Fruit fly (Drosophila melanogaster): ENCODE results near the gene Srp54.

Gene Srp54

dm6 chr2L:9887856-9888269, 24.8 kb upstream of the Srp54 start, which contains the start of gene Fkbp59 (continued):
- no peak for TF ChIP-seq prd (optimal IDR thresholded peaks at IDR 0.05)
- peak; percentile 17; the same call in 1 of the 3 replicates for TF ChIP-seq prd (GFP tag; IDR thresholded peaks at IDR 0.05)
- TF ChIP-seq CG34422 (GFP tag; IDR thresholded peaks at IDR 0.05): peak; percentile 54; the same call in 1 of the 3 replicates
- no peak for TF ChIP-seq fu2 (GFP tag; optimal IDR thresholded peaks at IDR 0.05)
- TF ChIP-seq Aef1 (GFP tag; IDR thresholded peaks at IDR 0.05): no peak
- no peak for TF ChIP-seq HLH3B (GFP tag; IDR thresholded peaks at IDR 0.05)
- TF ChIP-seq CG17186 (GFP tag; optimal IDR thresholded peaks at IDR 0.05): peak; percentile 76
- no peak for TF ChIP-seq dati (GFP tag; IDR thresholded peaks at IDR 0.05)
- TF ChIP-seq ranshi (GFP tag; IDR thresholded peaks at IDR 0.05): no peak
- no peak for TF ChIP-seq cas (GFP tag; IDR thresholded peaks at IDR 0.05)
- no peak for TF ChIP-seq en (GFP tag; optimal IDR thresholded peaks at IDR 0.05)
- no peak for TF ChIP-seq HmgD (GFP tag; optimal IDR thresholded peaks at IDR 0.05)
- TF ChIP-seq sqz (GFP tag; optimal IDR thresholded peaks at IDR 0.05): no peak
- TF ChIP-seq Med (GFP tag): peak; percentile 64
- no peak for TF ChIP-seq Kr (GFP tag; optimal IDR thresholded peaks at IDR 0.05)
- TF ChIP-seq Nf-YA (GFP tag; IDR thresholded peaks at IDR 0.05): no peak
- no peak for TF ChIP-seq CG7357 (GFP tag; IDR thresholded peaks at IDR 0.05)
- TF ChIP-seq CG30020 (tag; optimal IDR thresholded peaks at IDR 0.05): no peak
- no peak for TF ChIP-seq nau (GFP tag; optimal IDR thresholded peaks at IDR 0.05)
- peak; percentile 22 for TF ChIP-seq nom (GFP tag; optimal IDR thresholded peaks at IDR 0.05)
- TF ChIP-seq kay (GFP tag; optimal IDR thresholded peaks at IDR 0.05): no peak
- peak; percentile 39 for TF ChIP-seq Myb (GFP tag; optimal IDR thresholded peaks at IDR 0.05)
- no peak for TF ChIP-seq CG11247 (GFP tag; IDR thresholded peaks at IDR 0.05)
- no peak for TF ChIP-seq repo (GFP tag; optimal IDR thresholded peaks at IDR 0.05)
- no peak for TF ChIP-seq psq (GFP tag; optimal IDR thresholded peaks at IDR 0.05)
- no peak for TF ChIP-seq p53 (GFP tag; optimal IDR thresholded peaks at IDR 0.05)
- TF ChIP-seq shn (GFP tag; optimal IDR thresholded peaks at IDR 0.05): no peak
- TF ChIP-seq bbx (GFP tag; IDR thresholded peaks at IDR 0.05; ENCODE audit: partially characterized antibody): peak; percentile 82
- TF ChIP-seq dpn (GFP tag; optimal IDR thresholded peaks at IDR 0.05): peak in 1 of 2 experiments; percentile 4
- TF ChIP-seq ash1 (GFP tag; optimal IDR thresholded peaks at IDR 0.05): no peak
- TF ChIP-seq Lpt (GFP tag; optimal IDR thresholded peaks at IDR 0.05): no peak
- TF ChIP-seq CG8388 (GFP tag; optimal IDR thresholded peaks at IDR 0.05): no peak
- TF ChIP-seq CG4820 (GFP tag; optimal IDR thresholded peaks at IDR 0.05): no peak
- peak; percentile 55 for TF ChIP-seq sd (tag; optimal IDR thresholded peaks at IDR 0.05)
- no peak for TF ChIP-seq sug (tag; optimal IDR thresholded peaks at IDR 0.05)
- TF ChIP-seq ara (GFP tag; IDR thresholded peaks at IDR 0.05): no peak
- TF ChIP-seq fd64A (GFP tag; optimal IDR thresholded peaks at IDR 0.05): no peak
- TF ChIP-seq Ptx1 (GFP tag; IDR thresholded peaks at IDR 0.05): no peak
- no peak for TF ChIP-seq NfI (GFP tag; optimal IDR thresholded peaks at IDR 0.05)
- TF ChIP-seq fd3F (GFP tag; optimal IDR thresholded peaks at IDR 0.05): no peak
- 0 out of 4 replicates have a peak, but pooled peaks have one; percentile 46 for TF ChIP-seq chinmo (GFP tag; IDR thresholded peaks at IDR 0.05; ENCODE audit: partially characterized antibody)
- TF ChIP-seq her (GFP tag; optimal IDR thresholded peaks at IDR 0.05): peak; percentile 69
- TF ChIP-seq CG2712 (tag; optimal IDR thresholded peaks at IDR 0.05): peak; percentile 51
- no peak for TF ChIP-seq grn (GFP tag; optimal IDR thresholded peaks at IDR 0.05)
- TF ChIP-seq CG12769 (tag; optimal IDR thresholded peaks at IDR 0.05): no peak
- peak; percentile 32 for TF ChIP-seq BEAF-32 (GFP tag; optimal IDR thresholded peaks at IDR 0.05)
- peak; percentile 95 for TF ChIP-seq CTCF (GFP tag; optimal IDR thresholded peaks at IDR 0.05)
- peak; percentile 14; the same call in 1 of the 3 replicates for TF ChIP-seq zfh1 (GFP tag; IDR thresholded peaks at IDR 0.05)
- no peak for TF ChIP-seq eyg (GFP tag; optimal IDR thresholded peaks at IDR 0.05)
- no peak for TF ChIP-seq CG34376 (GFP tag; optimal IDR thresholded peaks at IDR 0.05)
- TF ChIP-seq cwo (GFP tag; optimal IDR thresholded peaks at IDR 0.05): no peak
- no peak for TF ChIP-seq Usf (GFP tag; optimal IDR thresholded peaks at IDR 0.05)
- no peak for TF ChIP-seq chif (GFP tag; optimal IDR thresholded peaks at IDR 0.05)

All from whole organism, embryonic.